Fruit fly (Drosophila melanogaster) whole organism, embryonic: ENCODE measurements around the gene U2af50.

Experiments
- Abd-B ChIP-seq: fragments of 200-800 bp; sonication (Bioruptor generic); optimal IDR thresholded peaks from 2 replicates; lab custom pipeline; 2018; ENCODE audit warnings: missing biosample characterization, mild to moderate bottlenecking, missing genetic modification characterization, moderate library complexity
- Atf3 ChIP-seq: fragments of 200-800 bp; sonication (Bioruptor generic); optimal IDR thresholded peaks from 3 replicates; lab custom pipeline; 2016; ENCODE audit warnings: missing biosample characterization, missing genetic modification characterization
- Bdp1 ChIP-seq: fragments of 200-800 bp; sonication (Bioruptor generic); optimal IDR thresholded peaks from 3 replicates; lab custom pipeline; 2016; ENCODE audit warnings: missing biosample characterization, missing genetic modification characterization
- CG1024 ChIP-seq: fragments of 200-800 bp; sonication (Bioruptor generic); IDR thresholded peaks from 2 replicates; pipeline ENCODE4 v1.3.6; 2022; ENCODE audit warnings: missing biosample characterization, missing genetic modification characterization
- CG10267 ChIP-seq: fragments of 200-800 bp; sonication (Bioruptor generic); optimal IDR thresholded peaks from 2 replicates; lab custom pipeline; 2018; ENCODE audit warnings: missing biosample characterization, mild to moderate bottlenecking, missing genetic modification characterization, moderate library complexity
- CG11093 ChIP-seq: fragments of 200-800 bp; sonication (Bioruptor generic); IDR thresholded peaks from 3 replicates; pipeline ENCODE4 v1.3.6; 2022; ENCODE audit warnings: missing biosample characterization, missing genetic modification characterization
- CG11456 ChIP-seq: fragments of 200-800 bp; sonication (Bioruptor generic); IDR thresholded peaks from 3 replicates; pipeline ENCODE4 v1.3.6; 2022; ENCODE audit warnings: missing biosample characterization, missing genetic modification characterization
- CG1233 ChIP-seq: fragments of 200-800 bp; sonication (Bioruptor generic); optimal IDR thresholded peaks from 4 replicates; lab custom pipeline; 2018; ENCODE audit warnings: missing biosample characterization, mild to moderate bottlenecking, missing genetic modification characterization
- CG12659 ChIP-seq: fragments of 200-800 bp; sonication (Bioruptor generic); optimal IDR thresholded peaks from 3 replicates; lab custom pipeline; 2017; ENCODE audit warnings: mild to moderate bottlenecking, missing biosample characterization, missing genetic modification reagents, missing genetic modification characterization
- CG12942 ChIP-seq: fragments of 200-800 bp; sonication (Bioruptor generic); optimal IDR thresholded peaks from 3 replicates; lab custom pipeline; 2016; ENCODE audit warnings: missing biosample characterization, missing genetic modification characterization
- CG15696 ChIP-seq: fragments of 200-800 bp; sonication (Bioruptor generic); optimal IDR thresholded peaks from 2 replicates; lab custom pipeline; 2019; ENCODE audit warnings: missing biosample characterization, mild to moderate bottlenecking, missing genetic modification characterization, moderate library complexity
- CG1603 ChIP-seq: fragments of 200-800 bp; sonication (Bioruptor generic); optimal IDR thresholded peaks from 2 replicates; lab custom pipeline; 2019; ENCODE audit warnings: missing biosample characterization, mild to moderate bottlenecking, missing genetic modification characterization, moderate library complexity
- CG17385 ChIP-seq: fragments of 200-800 bp; sonication (Bioruptor generic); optimal IDR thresholded peaks from 3 replicates; lab custom pipeline; 2018; ENCODE audit warnings: missing biosample characterization, mild to moderate bottlenecking, missing genetic modification characterization
- CG2678 ChIP-seq: fragments of 200-800 bp; sonication (Bioruptor generic); optimal IDR thresholded peaks from 3 replicates; lab custom pipeline; 2019; ENCODE audit warnings: missing biosample characterization, mild to moderate bottlenecking, missing genetic modification characterization, moderate library complexity
- CG30020 ChIP-seq: fragments of 200-800 bp; optimal IDR thresholded peaks from 2 replicates; lab custom pipeline; 2019; ENCODE audit warnings: missing biosample characterization, mild to moderate bottlenecking, missing genetic modification characterization, moderate library complexity
- CG30403 ChIP-seq: fragments of 200-800 bp; sonication (Bioruptor generic); optimal IDR thresholded peaks from 3 replicates; lab custom pipeline; 2016; ENCODE audit warnings: missing biosample characterization, missing genetic modification characterization
- CG30431 ChIP-seq: fragments of 200-800 bp; sonication (Bioruptor generic); optimal IDR thresholded peaks from 2 replicates; lab custom pipeline; 2017; ENCODE audit warnings: missing biosample characterization, missing genetic modification characterization
- CG3163 ChIP-seq: fragments of 200-800 bp; sonication (Bioruptor generic); optimal IDR thresholded peaks from 3 replicates; lab custom pipeline; 2016; ENCODE audit warnings: missing biosample characterization, missing genetic modification characterization
- CG32767 ChIP-seq: fragments of 200-800 bp; sonication (Bioruptor generic); IDR thresholded peaks from 2 replicates; pipeline ENCODE4 v1.3.6; 2022; ENCODE audit warnings: missing biosample characterization, missing genetic modification characterization
- CG34376 ChIP-seq: fragments of 200-800 bp; sonication (Bioruptor generic); optimal IDR thresholded peaks from 2 replicates; lab custom pipeline; 2018; ENCODE audit warnings: missing biosample characterization, mild to moderate bottlenecking, missing genetic modification characterization
- CG4730 ChIP-seq: fragments of 200-800 bp; sonication (Bioruptor generic); IDR thresholded peaks from 2 replicates; pipeline ENCODE4 v1.3.6; 2022; ENCODE audit warnings: missing biosample characterization, missing genetic modification characterization
- CG6175 ChIP-seq: fragments of 200-800 bp; sonication (Bioruptor generic); IDR thresholded peaks from 3 replicates; pipeline ENCODE4 v1.3.6; 2022; ENCODE audit warnings: missing biosample characterization, missing genetic modification characterization
- CG6272 ChIP-seq: fragments of 200-800 bp; sonication (Bioruptor generic); IDR thresholded peaks from 2 replicates; pipeline ENCODE4 v1.3.6; 2022; ENCODE audit warnings: missing biosample characterization, missing genetic modification characterization
- CG7839 ChIP-seq: fragments of 200-800 bp; sonication (Bioruptor generic); optimal IDR thresholded peaks from 3 replicates; lab custom pipeline; 2018; ENCODE audit warnings: missing biosample characterization, mild to moderate bottlenecking, missing genetic modification characterization, moderate library complexity
- CG7963 ChIP-seq: fragments of 200-800 bp; sonication (Bioruptor generic); IDR thresholded peaks from 3 replicates; pipeline ENCODE4 v1.3.6; 2022; ENCODE audit warnings: missing biosample characterization, missing genetic modification characterization; ENCODE audit not compliant: partially characterized antibody
- CG8359 ChIP-seq: fragments of 200-800 bp; sonication (Bioruptor generic); optimal IDR thresholded peaks from 2 replicates; lab custom pipeline; 2017; ENCODE audit warnings: missing biosample characterization, mild to moderate bottlenecking, missing genetic modification characterization, borderline replicate concordance
- CG8924 ChIP-seq: fragments of 200-800 bp; optimal IDR thresholded peaks from 3 replicates; lab custom pipeline; 2019; ENCODE audit warnings: missing biosample characterization, mild to moderate bottlenecking, missing genetic modification characterization, moderate library complexity
- CoRest ChIP-seq: fragments of 200-800 bp; sonication (Bioruptor generic); optimal IDR thresholded peaks from 3 replicates; lab custom pipeline; 2018; ENCODE audit warnings: missing biosample characterization, mild to moderate bottlenecking, missing genetic modification characterization, moderate library complexity
- Dip3 ChIP-seq: fragments of 200-800 bp; sonication (Bioruptor generic); optimal IDR thresholded peaks from 3 replicates; lab custom pipeline; 2016; ENCODE audit warnings: missing biosample characterization, missing genetic modification characterization
- Doc2 ChIP-seq: fragments of 200-800 bp; sonication (Bioruptor generic); IDR thresholded peaks from 2 replicates; pipeline ENCODE4 v1.3.6; 2022; ENCODE audit warnings: missing biosample characterization, missing genetic modification characterization
- Dref ChIP-seq: fragments of 200-800 bp; sonication (Bioruptor generic); IDR thresholded peaks from 2 replicates; pipeline ENCODE4 v1.3.6; 2022; ENCODE audit warnings: missing biosample characterization, missing genetic modification characterization
- ERR ChIP-seq: fragments of 200-800 bp; sonication (Bioruptor generic); optimal IDR thresholded peaks from 2 replicates; lab custom pipeline; 2016; ENCODE audit warnings: missing biosample characterization, missing genetic modification characterization
- Ets65A ChIP-seq: fragments of 200-800 bp; sonication (Bioruptor generic); peaks from one replicate; lab custom pipeline; 2016; ENCODE audit warnings: missing biosample characterization, missing genetic modification characterization
- Fer1 ChIP-seq: fragments of 200-800 bp; sonication (Bioruptor generic); optimal IDR thresholded peaks from 2 replicates; lab custom pipeline; 2017; ENCODE audit warnings: missing biosample characterization, mild to moderate bottlenecking, missing genetic modification characterization
- Hsf ChIP-seq: fragments of 200-800 bp; sonication (Bioruptor generic); optimal IDR thresholded peaks from 3 replicates; lab custom pipeline; 2016; ENCODE audit warnings: missing biosample characterization, missing genetic modification characterization
- Lhr ChIP-seq: fragments of 200-800 bp; sonication (Bioruptor generic); optimal IDR thresholded peaks from 3 replicates; lab custom pipeline; 2017; ENCODE audit warnings: mild to moderate bottlenecking, missing biosample characterization, missing genetic modification reagents, missing genetic modification characterization
- Lim3 ChIP-seq: fragments of 200-800 bp; sonication (Bioruptor generic); IDR thresholded peaks from 2 replicates; pipeline ENCODE4 v1.3.6; 2022; ENCODE audit warnings: missing biosample characterization, missing genetic modification characterization
- PHDP ChIP-seq: fragments of 200-800 bp; sonication (Bioruptor generic); optimal IDR thresholded peaks from 3 replicates; lab custom pipeline; 2018; ENCODE audit warnings: missing biosample characterization, mild to moderate bottlenecking, missing genetic modification characterization, moderate library complexity
- Ravus ChIP-seq: fragments of 200-800 bp; sonication (Bioruptor generic); IDR thresholded peaks from 2 replicates; pipeline ENCODE4 v1.3.6; 2022; ENCODE audit warnings: missing biosample characterization, missing genetic modification characterization
- Stat92E ChIP-seq, 3 experiments: fragments of >200 bp in 2 of 3; fragments of 200-800 bp in 1 of 3; sonication (Bioruptor generic) in 1 of 3; optimal IDR thresholded peaks; 2 replicates each; lab custom pipeline; 2017 to 2019; ENCODE audit warnings: missing biosample characterization in 3 of 3, missing genetic modification characterization in 3 of 3, mild to moderate bottlenecking in 1 of 3, moderate library complexity in 1 of 3
- Tbp ChIP-seq: fragments of >200 bp; optimal IDR thresholded peaks from 2 replicates; lab custom pipeline; 2018; ENCODE audit warnings: missing biosample characterization, missing genetic modification characterization
- gsb ChIP-seq: fragments of 200-800 bp; sonication (Bioruptor generic); IDR thresholded peaks from 2 replicates; pipeline ENCODE4 v1.3.6; 2022; ENCODE audit warnings: missing biosample characterization, missing genetic modification characterization
- ham ChIP-seq: fragments of 200-800 bp; sonication (Bioruptor generic); IDR thresholded peaks from 2 replicates; pipeline ENCODE4 v1.3.6; 2022; ENCODE audit warnings: missing biosample characterization, missing genetic modification characterization
- ind ChIP-seq: fragments of 200-800 bp; sonication (Bioruptor generic); optimal IDR thresholded peaks from 3 replicates; lab custom pipeline; 2016; ENCODE audit warnings: missing biosample characterization, missing genetic modification characterization
- nau ChIP-seq: fragments of 200-800 bp; sonication (Bioruptor generic); optimal IDR thresholded peaks from 3 replicates; lab custom pipeline; 2017; ENCODE audit warnings: missing biosample characterization, mild to moderate bottlenecking, missing genetic modification characterization, missing genetic modification reagents
- peb ChIP-seq: fragments of 200-800 bp; sonication (Bioruptor generic); IDR thresholded peaks from 2 replicates; pipeline ENCODE4 v1.3.6; 2022; ENCODE audit warnings: missing biosample characterization, missing genetic modification characterization
- salm ChIP-seq: fragments of 200-800 bp; sonication (Bioruptor generic); optimal IDR thresholded peaks from 2 replicates; lab custom pipeline; 2018; ENCODE audit warnings: missing biosample characterization, mild to moderate bottlenecking, missing genetic modification characterization
- schlank ChIP-seq: fragments of 200-800 bp; sonication (Bioruptor generic); optimal IDR thresholded peaks from 2 replicates; lab custom pipeline; 2018; ENCODE audit warnings: missing biosample characterization, mild to moderate bottlenecking, missing genetic modification characterization
- stwl ChIP-seq: fragments of 200-800 bp; sonication (Bioruptor generic); optimal IDR thresholded peaks from 3 replicates; lab custom pipeline; 2018; ENCODE audit warnings: missing biosample characterization, mild to moderate bottlenecking, missing genetic modification characterization, moderate library complexity
- vvl ChIP-seq: fragments of 200-800 bp; sonication (Bioruptor generic); IDR thresholded peaks from 2 replicates; pipeline ENCODE4 v1.3.6; 2022; ENCODE audit warnings: missing biosample characterization, missing genetic modification characterization

The U2af50 gene

dm6 chrX:16358670-16359320, at the start of gene U2af50, which contains the start of gene PIG-Q (continued):
- TF ChIP-seq Stat92E (GFP tag; optimal IDR thresholded peaks at IDR 0.05; lab: Kevin White, UChicago), result peak in 1 of 3 experiments; percentile 44
- TF ChIP-seq CG15696 (tag; lab: Kevin White, UChicago), result peak; percentile 92
- no peak; the same call in 2 of the 3 replicates for TF ChIP-seq CG11093 (GFP tag; lab: Robert Waterston, UW)
- TF ChIP-seq CG3163 (GFP tag; lab: Kevin White, UChicago), result peak; percentile 32
- TF ChIP-seq Dref (GFP tag; lab: Robert Waterston, UW), result peak; percentile 74
- peak; percentile 83 for TF ChIP-seq Ets65A (GFP tag; lab: Kevin White, UChicago)
- TF ChIP-seq CoRest (tag; lab: Kevin White, UChicago), result peak; percentile 96
- peak; percentile 87 for TF ChIP-seq CG10267 (tag; lab: Kevin White, UChicago)
- TF ChIP-seq CG8924, result peak; percentile 95
- peak; percentile 97 for TF ChIP-seq vvl (GFP tag; lab: Robert Waterston, UW)
- TF ChIP-seq Tbp, result no peak
- TF ChIP-seq peb, result peak; percentile 78
- peak; percentile 70 for TF ChIP-seq Ravus (GFP tag; lab: Robert Waterston, UW)
- TF ChIP-seq Atf3 (GFP tag; lab: Kevin White, UChicago), result peak; percentile 51
- peak; percentile 91 for TF ChIP-seq Fer1 (GFP tag; lab: Kevin White, UChicago)
- TF ChIP-seq ind (GFP tag; lab: Kevin White, UChicago), result peak; percentile 93
- TF ChIP-seq Lhr (GFP tag; lab: Kevin White, UChicago), result peak; percentile 67
- TF ChIP-seq Lim3 (GFP tag; lab: Robert Waterston, UW), result no peak; the same call in 1 of the 2 replicates
- peak; percentile 82; the same call in 1 of the 2 replicates for TF ChIP-seq gsb (GFP tag; lab: Robert Waterston, UW)
- TF ChIP-seq CG12659 (GFP tag; lab: Kevin White, UChicago), result peak; percentile 95
- TF ChIP-seq Doc2, result no peak
- TF ChIP-seq CG30403 (GFP tag; lab: Kevin White, UChicago), result peak; percentile 87
- TF ChIP-seq Dip3 (GFP tag; lab: Kevin White, UChicago), result no peak
- TF ChIP-seq CG6272 (GFP tag; lab: Robert Waterston, UW), result no peak
- TF ChIP-seq nau (GFP tag; lab: Kevin White, UChicago), result no peak
- TF ChIP-seq CG2678, result peak; percentile 95
- TF ChIP-seq CG11456 (GFP tag; lab: Robert Waterston, UW), result no peak
- TF ChIP-seq salm, result peak; percentile 90
- peak; percentile 71 for TF ChIP-seq schlank (tag; lab: Kevin White, UChicago)
- TF ChIP-seq stwl, result peak; percentile 66
- TF ChIP-seq Bdp1 (GFP tag; lab: Kevin White, UChicago), result no peak
- peak; percentile 75 for TF ChIP-seq Hsf
- peak; percentile 98 for TF ChIP-seq CG30020 (tag; lab: Kevin White, UChicago)
- peak; percentile 92 for TF ChIP-seq CG12942 (GFP tag; lab: Kevin White, UChicago)
- TF ChIP-seq CG7839 (tag; lab: Kevin White, UChicago), result peak; percentile 96
- peak; percentile 91 for TF ChIP-seq CG1233
- no peak for TF ChIP-seq CG7963 (GFP tag; lab: Robert Waterston, UW)
- TF ChIP-seq CG8359, result peak; percentile 86
- no peak for TF ChIP-seq ERR
- TF ChIP-seq CG6175 (GFP tag; lab: Robert Waterston, UW), result no peak
- TF ChIP-seq CG1603 (tag; lab: Kevin White, UChicago), result peak; percentile 82
- no peak for TF ChIP-seq ham (GFP tag; lab: Robert Waterston, UW)
- peak; percentile 95 for TF ChIP-seq PHDP
- TF ChIP-seq CG30431, result no peak
- peak; percentile 73; the same call in 1 of the 2 replicates for TF ChIP-seq CG1024 (GFP tag; lab: Robert Waterston, UW)
- TF ChIP-seq CG32767 (GFP tag; lab: Robert Waterston, UW), result peak; percentile 90
- TF ChIP-seq Abd-B (GFP tag; lab: Kevin White, UChicago), result peak; percentile 96
- peak; percentile 77 for TF ChIP-seq CG34376 (GFP tag; lab: Kevin White, UChicago)
- TF ChIP-seq CG17385 (GFP tag; lab: Kevin White, UChicago), result peak; percentile 87
- TF ChIP-seq CG4730, result no peak; the same call in 1 of the 2 replicates
